Worm (Caenorhabditis elegans) whole organism, early embryonic: ENCODE measurements around the gene lact-4.

Experiments
- B0310.2 ChIP-seq: sonication (generic microtip); optimal IDR thresholded peaks from 2 replicates; lab custom pipeline; 2016; ENCODE audit warnings: mild to moderate bottlenecking, missing genetic modification characterization, missing compliant biosample characterization
- aly-1 ChIP-seq: sonication (generic microtip); optimal IDR thresholded peaks from 2 replicates; lab custom pipeline; 2016; ENCODE audit warnings: missing genetic modification characterization, missing compliant biosample characterization
- ama-1 ChIP-seq: fragments of 150-350 bp; optimal IDR thresholded peaks from 2 replicates; lab custom pipeline; 2014
- ceh-13 ChIP-seq: fragments of 200-800 bp; sonication (Bioruptor generic); optimal IDR thresholded peaks from 2 replicates; lab custom pipeline; 2018; ENCODE audit warnings: mild to moderate bottlenecking, missing genetic modification characterization, missing compliant biosample characterization
- ceh-36 ChIP-seq: sonication (generic microtip); optimal IDR thresholded peaks from 2 replicates; lab custom pipeline; 2016; ENCODE audit warnings: missing genetic modification characterization, inconsistent platforms, missing compliant biosample characterization
- flt-1 ChIP-seq: fragments of 200-800 bp; sonication (Bioruptor generic); IDR thresholded peaks from 2 replicates; pipeline ENCODE4 v1.3.6; 2022; ENCODE audit warnings: missing genetic modification characterization, missing compliant biosample characterization
- hmbx-1 ChIP-seq: sonication (generic microtip); optimal IDR thresholded peaks from 2 replicates; lab custom pipeline; 2016; ENCODE audit warnings: mild to moderate bottlenecking, missing genetic modification characterization, missing compliant biosample characterization
- hmg-4 ChIP-seq: fragments of 200-800 bp; sonication (Bioruptor generic); optimal IDR thresholded peaks from 2 replicates; lab custom pipeline; 2018; ENCODE audit warnings: mild to moderate bottlenecking, missing genetic modification characterization, missing compliant biosample characterization
- pes-1 ChIP-seq: fragments of 200-800 bp; sonication (Bioruptor generic); IDR thresholded peaks from 2 replicates; pipeline ENCODE4 v1.3.6; 2022; ENCODE audit warnings: missing genetic modification reagents, missing genetic modification characterization, missing compliant biosample characterization
- scrt-1 ChIP-seq: fragments of 200-800 bp; sonication (Bioruptor generic); IDR thresholded peaks from 2 replicates; pipeline ENCODE4 v1.3.6; 2022; ENCODE audit warnings: missing genetic modification characterization, missing compliant biosample characterization
- tbx-11 ChIP-seq: fragments of 200-800 bp; sonication (Bioruptor generic); IDR thresholded peaks from 2 replicates; pipeline ENCODE4 v1.3.6; 2022; ENCODE audit warnings: missing genetic modification characterization, missing compliant biosample characterization

DNA sequence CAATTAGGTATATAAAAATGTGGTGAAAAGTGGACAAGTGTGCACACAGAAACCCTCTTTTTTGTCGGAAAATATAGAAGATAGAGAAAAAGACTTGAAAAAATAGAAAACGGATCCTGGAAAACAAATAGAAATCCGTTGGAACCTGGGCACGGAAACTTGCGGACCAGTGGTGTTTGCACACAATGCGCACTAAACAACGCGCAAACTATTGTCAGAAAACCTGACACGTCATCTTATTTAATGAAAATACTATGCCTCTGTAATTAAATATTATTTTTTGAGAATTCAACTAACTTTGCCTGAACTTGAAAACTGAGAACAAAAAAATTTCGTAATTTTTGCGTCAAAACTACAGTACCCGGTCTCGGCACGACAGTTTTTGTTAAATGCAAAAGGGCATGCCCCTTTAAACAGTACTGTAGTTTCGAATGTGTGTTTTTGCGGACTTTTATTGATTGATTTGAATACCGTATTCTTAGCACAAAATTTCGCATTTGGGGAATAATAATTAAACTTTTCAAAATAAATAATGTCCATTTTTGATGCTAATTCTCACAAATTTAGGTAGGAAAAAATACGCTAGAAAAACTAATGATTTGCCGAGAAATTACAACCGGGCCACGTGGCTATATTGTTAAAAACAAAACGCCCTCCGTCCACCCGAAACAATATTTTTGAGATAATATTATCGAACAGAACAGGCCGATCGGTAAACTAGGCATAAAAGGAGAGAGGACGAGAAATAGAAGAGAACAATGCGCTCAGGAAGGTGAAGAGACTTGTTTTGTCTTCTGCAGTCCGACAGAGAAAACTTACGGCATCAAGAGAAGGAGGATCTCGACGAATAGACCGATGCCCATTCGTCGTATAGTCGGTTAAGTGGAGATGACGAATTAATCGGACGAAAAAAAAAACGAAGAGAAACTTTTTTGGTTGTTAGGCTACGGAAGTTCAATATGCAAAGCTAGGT lies 51.0 kb downstream of the lact-4 start:
- TF ChIP-seq ama-1: no peak
- no peak for TF ChIP-seq hmbx-1 (tag; lab: Kevin White, UChicago)
- no peak for TF ChIP-seq scrt-1 (GFP tag; lab: Robert Waterston, UW)
- TF ChIP-seq ceh-36: no peak
- TF ChIP-seq flt-1 (GFP tag; lab: Robert Waterston, UW): no peak
- TF ChIP-seq B0310.2: no peak
- TF ChIP-seq hmg-4 (GFP tag; lab: Kevin White, UChicago): no peak
- TF ChIP-seq aly-1 (tag; lab: Kevin White, UChicago): no peak
- TF ChIP-seq tbx-11: no peak
- TF ChIP-seq pes-1 (GFP tag; lab: Robert Waterston, UW): no peak
- no peak for TF ChIP-seq ceh-13 (GFP tag; lab: Kevin White, UChicago)
